Fruit fly (Drosophila melanogaster) whole organism, embryonic: ENCODE data around the gene Srp9.

ENCODE experiments used
- Asciz ChIP-seq: fragments of 200-800 bp; sonication (Bioruptor generic); optimal IDR thresholded peaks from 2 replicates; lab custom pipeline; 2017; ENCODE audit warnings: missing biosample characterization, mild to moderate bottlenecking, missing genetic modification characterization, missing genetic modification reagents
- Atf-2 ChIP-seq: fragments of 200-800 bp; sonication (Bioruptor generic); optimal IDR thresholded peaks from 2 replicates; lab custom pipeline; 2016; ENCODE audit warnings: missing biosample characterization, missing genetic modification characterization
- B-H2 ChIP-seq: fragments of 200-800 bp; sonication (Bioruptor generic); optimal IDR thresholded peaks from 2 replicates; lab custom pipeline; 2018; ENCODE audit warnings: missing biosample characterization, mild to moderate bottlenecking, missing genetic modification characterization
- CG10209 ChIP-seq: fragments of 200-800 bp; sonication (Bioruptor generic); optimal IDR thresholded peaks from 3 replicates; lab custom pipeline; 2017; ENCODE audit warnings: missing biosample characterization, mild to moderate bottlenecking, missing genetic modification characterization, missing genetic modification reagents
- CG10654 ChIP-seq: fragments of 200-800 bp; sonication (Bioruptor generic); optimal IDR thresholded peaks from 2 replicates; lab custom pipeline; 2016; ENCODE audit warnings: missing biosample characterization, missing genetic modification characterization
- CG13624 ChIP-seq: fragments of 200-800 bp; sonication (Bioruptor generic); optimal IDR thresholded peaks from 2 replicates; lab custom pipeline; 2016; ENCODE audit warnings: missing biosample characterization, missing genetic modification characterization
- CG15073 ChIP-seq: fragments of 200-800 bp; sonication (Bioruptor generic); optimal IDR thresholded peaks from 2 replicates; lab custom pipeline; 2016; ENCODE audit warnings: missing biosample characterization, missing genetic modification characterization
- CG15514 ChIP-seq: fragments of 200-800 bp; sonication (Bioruptor generic); optimal IDR thresholded peaks from 3 replicates; lab custom pipeline; 2017; ENCODE audit warnings: missing biosample characterization, missing genetic modification characterization, mild to moderate bottlenecking, moderate library complexity, missing genetic modification reagents
- CG15601 ChIP-seq: fragments of 200-800 bp; sonication (Bioruptor generic); optimal IDR thresholded peaks from 3 replicates; lab custom pipeline; 2019; ENCODE audit warnings: missing biosample characterization, mild to moderate bottlenecking, missing genetic modification characterization, moderate library complexity
- CG17361 ChIP-seq: fragments of 200-800 bp; sonication (Bioruptor generic); IDR thresholded peaks from 3 replicates; pipeline ENCODE4 v1.3.6; 2022; ENCODE audit warnings: missing biosample characterization, missing genetic modification characterization
- CG17802 ChIP-seq: fragments of 200-800 bp; sonication (Bioruptor generic); optimal IDR thresholded peaks from 2 replicates; lab custom pipeline; 2018; ENCODE audit warnings: missing biosample characterization, mild to moderate bottlenecking, missing genetic modification characterization, moderate library complexity
- CG1832 ChIP-seq: fragments of 200-800 bp; sonication (Bioruptor generic); optimal IDR thresholded peaks from 2 replicates; lab custom pipeline; 2017; ENCODE audit warnings: missing biosample characterization, mild to moderate bottlenecking, missing genetic modification characterization, inconsistent platforms
- CG31224 ChIP-seq: fragments of 200-800 bp; sonication (Bioruptor generic); IDR thresholded peaks from 2 replicates; pipeline ENCODE4 v1.3.6; 2022; ENCODE audit warnings: missing biosample characterization, missing genetic modification characterization
- CG3995 ChIP-seq: fragments of 200-800 bp; sonication (Bioruptor generic); optimal IDR thresholded peaks from 3 replicates; lab custom pipeline; 2016; ENCODE audit warnings: missing biosample characterization, missing genetic modification characterization
- CG4617 ChIP-seq: fragments of 200-800 bp; sonication (Bioruptor generic); optimal IDR thresholded peaks from 3 replicates; lab custom pipeline; 2016; ENCODE audit warnings: missing biosample characterization, missing genetic modification characterization, borderline replicate concordance
- CG5180 ChIP-seq: fragments of 200-800 bp; sonication (Bioruptor generic); optimal IDR thresholded peaks from 3 replicates; lab custom pipeline; 2017; ENCODE audit warnings: missing biosample characterization, missing genetic modification characterization, mild to moderate bottlenecking, moderate library complexity, missing genetic modification reagents
- CG6689 ChIP-seq: fragments of 200-800 bp; sonication (Bioruptor generic); IDR thresholded peaks from 2 replicates; pipeline ENCODE4 v1.3.6; 2022; ENCODE audit warnings: missing biosample characterization, missing genetic modification characterization
- CG8765 ChIP-seq: fragments of 200-800 bp; sonication (Bioruptor generic); IDR thresholded peaks from 2 replicates; pipeline ENCODE4 v1.3.6; 2022; ENCODE audit warnings: missing biosample characterization, missing genetic modification characterization
- CG8924 ChIP-seq: fragments of 200-800 bp; optimal IDR thresholded peaks from 3 replicates; lab custom pipeline; 2019; ENCODE audit warnings: missing biosample characterization, mild to moderate bottlenecking, missing genetic modification characterization, moderate library complexity
- CHES-1-like ChIP-seq: fragments of 200-800 bp; sonication (Bioruptor generic); optimal IDR thresholded peaks from 2 replicates; lab custom pipeline; 2016; ENCODE audit warnings: missing biosample characterization, missing genetic modification characterization
- Dad ChIP-seq: fragments of 200-800 bp; sonication (Bioruptor generic); optimal IDR thresholded peaks from 3 replicates; lab custom pipeline; 2016; ENCODE audit warnings: missing biosample characterization, missing genetic modification characterization
- Dbx ChIP-seq: fragments of 200-800 bp; sonication (Bioruptor generic); IDR thresholded peaks from 3 replicates; pipeline ENCODE4 v1.3.6; 2022; ENCODE audit warnings: missing biosample characterization, missing genetic modification characterization
- Fer3 ChIP-seq: fragments of 200-800 bp; sonication (Bioruptor generic); optimal IDR thresholded peaks from 2 replicates; lab custom pipeline; 2018; ENCODE audit warnings: missing biosample characterization, mild to moderate bottlenecking, missing genetic modification characterization, moderate library complexity
- GATAe ChIP-seq: fragments of 200-800 bp; sonication (Bioruptor generic); conservative IDR thresholded peaks from 2 replicates; pipeline ENCODE4 v1.3.6; 2022; ENCODE audit warnings: missing biosample characterization, missing genetic modification characterization
- Gsc ChIP-seq: fragments of 200-800 bp; sonication (Bioruptor generic); IDR thresholded peaks from 2 replicates; pipeline ENCODE4 v1.3.6; 2022; ENCODE audit warnings: missing biosample characterization, missing genetic modification characterization
- HmgD ChIP-seq: fragments of 200-800 bp; sonication (Bioruptor generic); optimal IDR thresholded peaks from 3 replicates; lab custom pipeline; 2016; ENCODE audit warnings: missing biosample characterization, missing genetic modification characterization
- Hmx ChIP-seq: fragments of 200-800 bp; sonication (Bioruptor generic); optimal IDR thresholded peaks from 2 replicates; lab custom pipeline; 2016; ENCODE audit warnings: missing biosample characterization, missing genetic modification characterization
- Hr39 ChIP-seq: fragments of >200 bp; optimal IDR thresholded peaks from 2 replicates; lab custom pipeline; 2017
- Mes4 ChIP-seq: fragments of 200-800 bp; sonication (Bioruptor generic); optimal IDR thresholded peaks from 2 replicates; lab custom pipeline; 2016; ENCODE audit warnings: missing biosample characterization, missing genetic modification characterization
- Nf-YC ChIP-seq: fragments of 200-800 bp; optimal IDR thresholded peaks from 3 replicates; lab custom pipeline; 2019; ENCODE audit warnings: missing biosample characterization, mild to moderate bottlenecking, missing genetic modification characterization, moderate library complexity
- NfI ChIP-seq: fragments of 200-800 bp; sonication (Bioruptor generic); optimal IDR thresholded peaks from 3 replicates; lab custom pipeline; 2018; ENCODE audit warnings: missing biosample characterization, mild to moderate bottlenecking, missing genetic modification characterization, moderate library complexity
- Rfx ChIP-seq: fragments of 200-800 bp; sonication (Bioruptor generic); IDR thresholded peaks from 2 replicates; pipeline ENCODE4 v1.3.6; 2022; ENCODE audit warnings: missing biosample characterization, missing genetic modification characterization
- Sox100B ChIP-seq: fragments of 200-800 bp; sonication (Bioruptor generic); optimal IDR thresholded peaks from 3 replicates; lab custom pipeline; 2018; ENCODE audit warnings: missing biosample characterization, mild to moderate bottlenecking, missing genetic modification characterization
- Sry-β ChIP-seq: fragments of 200-800 bp; sonication (Bioruptor generic); optimal IDR thresholded peaks from 2 replicates; lab custom pipeline; 2018; ENCODE audit warnings: missing biosample characterization, mild to moderate bottlenecking, missing genetic modification characterization, moderate library complexity
- TFAM ChIP-seq: fragments of 200-800 bp; sonication (Bioruptor generic); optimal IDR thresholded peaks from 2 replicates; lab custom pipeline; 2017; ENCODE audit warnings: missing biosample characterization, missing genetic modification characterization, inconsistent platforms
- YL-1 ChIP-seq: fragments of 200-800 bp; sonication (Bioruptor generic); optimal IDR thresholded peaks from 3 replicates; lab custom pipeline; 2017; ENCODE audit warnings: missing biosample characterization, mild to moderate bottlenecking, missing genetic modification characterization
- bbx ChIP-seq: fragments of 200-800 bp; sonication (Bioruptor generic); IDR thresholded peaks from 2 replicates; pipeline ENCODE4 v1.3.6; 2022; ENCODE audit warnings: missing biosample characterization, missing genetic modification characterization; ENCODE audit not compliant: partially characterized antibody
- croc ChIP-seq: fragments of 200-800 bp; sonication (Bioruptor generic); conservative IDR thresholded peaks from 3 replicates; pipeline ENCODE4 v1.3.6; 2022; ENCODE audit warnings: missing biosample characterization, missing genetic modification characterization
- da ChIP-seq: fragments of 200-800 bp; sonication (Bioruptor generic); optimal IDR thresholded peaks from 2 replicates; lab custom pipeline; 2016; ENCODE audit warnings: missing biosample characterization, missing genetic modification characterization
- fu2 ChIP-seq: fragments of 200-800 bp; sonication (Bioruptor generic); optimal IDR thresholded peaks from 2 replicates; lab custom pipeline; 2016; ENCODE audit warnings: missing biosample characterization, missing genetic modification characterization
- gsb-n ChIP-seq: fragments of 200-800 bp; sonication (Bioruptor generic); optimal IDR thresholded peaks from 3 replicates; lab custom pipeline; 2018; ENCODE audit warnings: missing biosample characterization, mild to moderate bottlenecking, missing genetic modification characterization
- mam ChIP-seq: fragments of 200-800 bp; sonication (Bioruptor generic); optimal IDR thresholded peaks from 3 replicates; lab custom pipeline; 2016; ENCODE audit warnings: missing biosample characterization, missing genetic modification characterization
- nerfin-1 ChIP-seq: fragments of 200-800 bp; sonication (Bioruptor generic); optimal IDR thresholded peaks from 3 replicates; lab custom pipeline; 2019; ENCODE audit warnings: missing biosample characterization, mild to moderate bottlenecking, missing genetic modification characterization, moderate library complexity
- shn ChIP-seq: fragments of 200-800 bp; sonication (Bioruptor generic); optimal IDR thresholded peaks from 3 replicates; lab custom pipeline; 2016; ENCODE audit warnings: missing biosample characterization, missing genetic modification characterization
- tin ChIP-seq: fragments of 200-800 bp; sonication (Bioruptor generic); optimal IDR thresholded peaks from 3 replicates; lab custom pipeline; 2016; ENCODE audit warnings: missing biosample characterization, missing genetic modification characterization
- tna ChIP-seq: fragments of 200-800 bp; sonication (Bioruptor generic); IDR thresholded peaks from 2 replicates; pipeline ENCODE4 v1.3.6; 2022; ENCODE audit warnings: missing biosample characterization, missing genetic modification characterization; ENCODE audit not compliant: partially characterized antibody
- tup ChIP-seq: fragments of 200-800 bp; sonication (Bioruptor generic); optimal IDR thresholded peaks from 2 replicates; lab custom pipeline; 2016; ENCODE audit warnings: missing biosample characterization, mild to moderate bottlenecking, missing genetic modification characterization, moderate library complexity
- vfl ChIP-seq: fragments of 200-800 bp; sonication (Bioruptor generic); optimal IDR thresholded peaks from 2 replicates; lab custom pipeline; 2016; ENCODE audit warnings: missing biosample characterization, missing genetic modification characterization
- wor ChIP-seq: fragments of 200-800 bp; sonication (Bioruptor generic); IDR thresholded peaks from 2 replicates; pipeline ENCODE4 v1.3.6; 2022; ENCODE audit warnings: missing biosample characterization, missing genetic modification characterization
- zfh2 ChIP-seq: fragments of 200-800 bp; sonication (Bioruptor generic); optimal IDR thresholded peaks from 2 replicates; lab custom pipeline; 2016; ENCODE audit warnings: missing biosample characterization, missing genetic modification characterization

The Srp9 gene

dm6 chr3L:7903489-7904150 is 32.6 kb upstream of the Srp9 start (continued):
- TF ChIP-seq shn (peak; percentile 63), CG15073 (peak; percentile 39), Gsc (GFP tag; lab: Robert Waterston, UW) (no peak), Asciz (GFP tag; lab: Kevin White, UChicago) (peak; percentile 90), CG17802 (tag; lab: Kevin White, UChicago) (peak; percentile 69), da (GFP tag; lab: Kevin White, UChicago) (peak; percentile 58), vfl (no peak), CG13624 (GFP tag; lab: Kevin White, UChicago) (peak; percentile 86), wor (peak; percentile 76), Rfx (peak; percentile 72), CG4617 (GFP tag; lab: Kevin White, UChicago) (peak; percentile 50), CG6689 (peak; percentile 83), nerfin-1 (tag; lab: Kevin White, UChicago) (peak; percentile 85), Dbx (GFP tag; lab: Robert Waterston, UW) (peak; percentile 59), CG3995 (GFP tag; lab: Kevin White, UChicago) (peak; percentile 34), CG17361 (peak; percentile 92), mam (GFP tag; lab: Kevin White, UChicago) (peak; percentile 74), GATAe (GFP tag; lab: Robert Waterston, UW) (0 out of 2 replicates have a peak, but pooled peaks have one; percentile 25), CG31224 (GFP tag; lab: Robert Waterston, UW) (no peak; the same call in none of the 2 replicates), Nf-YC (tag; lab: Kevin White, UChicago) (no peak), B-H2 (peak; percentile 50), zfh2 (GFP tag; lab: Kevin White, UChicago) (peak; percentile 60), Atf-2 (GFP tag; lab: Kevin White, UChicago) (peak; percentile 78), CG15514 (GFP tag; lab: Kevin White, UChicago) (peak; percentile 47), croc (GFP tag; lab: Robert Waterston, UW) (peak; percentile 86), Sry-β (GFP tag; lab: Kevin White, UChicago) (peak; percentile 66), gsb-n (tag; lab: Kevin White, UChicago) (peak; percentile 90), TFAM (GFP tag; lab: Kevin White, UChicago) (peak; percentile 44), NfI (GFP tag; lab: Kevin White, UChicago) (peak; percentile 76), CG15601 (tag; lab: Kevin White, UChicago) (peak; percentile 94), HmgD (GFP tag; lab: Kevin White, UChicago) (peak; percentile 41), fu2 (GFP tag; lab: Kevin White, UChicago) (peak; percentile 65), Mes4 (GFP tag; lab: Kevin White, UChicago) (peak; percentile 84), tna (GFP tag; lab: Robert Waterston, UW) (no peak), Hr39 (lab: Kevin White, UChicago) (no peak), CG5180 (peak; percentile 70), Fer3 (peak; percentile 86), Dad (GFP tag; lab: Kevin White, UChicago) (peak; percentile 73), tup (GFP tag; lab: Kevin White, UChicago) (peak; percentile 62), CG8765 (0 out of 2 replicates have a peak, but pooled peaks have one; percentile 16), tin (GFP tag; lab: Kevin White, UChicago) (peak; percentile 82), CG8924 (peak; percentile 91), CG10654 (peak; percentile 75), CG10209 (peak; percentile 87), YL-1 (GFP tag; lab: Kevin White, UChicago) (peak; percentile 6), CHES-1-like (GFP tag; lab: Kevin White, UChicago) (peak; percentile 81), bbx (no peak), CG1832 (GFP tag; lab: Kevin White, UChicago) (no peak), Hmx (GFP tag; lab: Kevin White, UChicago) (peak; percentile 55), Sox100B (GFP tag; lab: Kevin White, UChicago) (peak; percentile 85)
